Worm (Caenorhabditis elegans) whole organism, L3 larva: ENCODE measurements around the gene F53H4.3.

ENCODE experiments used
- ZK546.5 ChIP-seq: sonication (generic microtip); optimal IDR thresholded peaks from 2 replicates; lab custom pipeline; 2017; ENCODE audit warnings: missing biosample characterization, missing genetic modification characterization
- fos-1 ChIP-seq: fragments of 150-350 bp; optimal IDR thresholded peaks from 2 replicates; lab custom pipeline; 2014; ENCODE audit warnings: missing biosample characterization, missing genetic modification characterization
- mdl-1 ChIP-seq: fragments of 150-350 bp; optimal IDR thresholded peaks from 2 replicates; lab custom pipeline; 2014; ENCODE audit warnings: missing biosample characterization, missing genetic modification characterization
- unc-62 ChIP-seq: fragments of 150-350 bp; sonication (generic microtip); optimal IDR thresholded peaks from 4 replicates; lab custom pipeline; 2014; ENCODE audit warnings: missing biosample characterization, missing genetic modification reagents, missing genetic modification characterization
- zag-1 ChIP-seq: fragments of 150-350 bp; optimal IDR thresholded peaks from 2 replicates; lab custom pipeline; 2014; ENCODE audit warnings: missing biosample characterization, missing genetic modification characterization
- ztf-11 ChIP-seq: fragments of 150-350 bp; optimal IDR thresholded peaks from 2 replicates; lab custom pipeline; 2014; ENCODE audit warnings: missing biosample characterization, missing genetic modification characterization

DNA sequence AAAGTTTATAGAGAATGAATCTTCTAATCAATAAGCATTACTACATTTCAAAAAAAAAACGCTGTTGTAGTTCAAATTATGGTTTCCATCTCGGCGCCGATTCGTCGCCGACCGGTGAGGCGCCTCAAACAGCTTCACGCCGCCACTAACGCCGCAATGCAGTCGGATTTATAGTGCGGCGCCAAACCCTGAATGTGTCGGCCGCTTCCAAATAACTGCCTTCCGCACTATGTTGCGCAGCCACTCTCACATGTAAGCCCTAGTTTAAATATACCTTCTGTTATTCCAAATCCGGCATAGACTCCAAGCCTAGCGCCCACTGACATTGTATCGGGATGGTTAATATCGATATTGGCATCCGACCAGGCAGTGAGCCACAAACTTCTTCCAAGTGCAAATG is 45.5 kb upstream of the F53H4.3 start:
- no peak for TF ChIP-seq zag-1 (tag; lab: Kevin White, UChicago)
- TF ChIP-seq ZK546.5, result no peak
- TF ChIP-seq unc-62 (GFP tag; lab: Kevin White, UChicago), result no peak
- TF ChIP-seq fos-1 (tag; lab: Kevin White, UChicago), result no peak
- no peak for TF ChIP-seq mdl-1 (tag; lab: Kevin White, UChicago)
- no peak for TF ChIP-seq ztf-11 (tag; lab: Kevin White, UChicago)
